Worm (Caenorhabditis elegans): Measurements from ENCODE around the gene R04A9.6.

DNA sequence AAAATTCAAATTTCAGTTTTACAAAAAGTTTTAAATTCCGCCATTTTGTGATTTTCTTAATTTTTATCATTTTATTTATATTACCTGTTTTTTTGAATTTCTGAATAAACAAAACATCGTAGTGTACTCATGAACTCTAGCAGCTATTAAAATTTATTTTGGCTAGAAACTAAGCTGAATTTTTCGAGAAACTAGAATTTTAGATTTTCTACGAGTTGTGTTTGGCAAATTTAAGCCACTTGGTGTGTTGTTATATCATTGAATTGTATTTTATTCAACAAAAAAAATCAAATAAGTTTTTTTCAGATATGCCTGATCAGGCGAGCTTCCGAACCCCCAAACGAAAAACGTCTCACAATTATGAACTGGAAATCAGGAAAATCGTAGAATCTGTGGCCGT lies at the start of gene R04A9.6:
- TF ChIP-seq fkh-2 (tag; optimal IDR thresholded peaks at IDR 0.05) (no peak), elt-1 (tag; optimal IDR thresholded peaks at IDR 0.05) (no peak), ztf-11 (tag; optimal IDR thresholded peaks at IDR 0.05) (no peak), nfya-1 (tag; optimal IDR thresholded peaks at IDR 0.05; ENCODE audit: insufficient read depth) (no peak)
